Fruit fly (Drosophila melanogaster): Measurements from ENCODE around the gene Antp.

- TF ChIP-seq CTCF (optimal IDR thresholded peaks at IDR 0.05) (no peak), CG8478 (optimal IDR thresholded peaks at IDR 0.05) (no peak)
Observed at dm6 chr3R:6924235-6924634, 74.8 kb downstream of the Antp start.

Data from S2 (cell line).